Fruit fly (Drosophila melanogaster): ENCODE measurements around the gene CG42376.
A peak's percentile ranks its signal among the peaks of the same experiment; 100 is the strongest.

The CG42376 gene

dm6 chrX:279097-279727 lies 24.5 kb downstream of the CG42376 start, which contains the start of the genes CG3777 and ewg (continued):
- TF ChIP-seq Sry-δ (GFP tag; optimal IDR thresholded peaks at IDR 0.05): peak; percentile 87
- no peak for TF ChIP-seq scrt (GFP tag; optimal IDR thresholded peaks at IDR 0.05)
- TF ChIP-seq sr (GFP tag; IDR thresholded peaks at IDR 0.05): no peak
- no peak for TF ChIP-seq Rx (GFP tag; IDR thresholded peaks at IDR 0.05)
- no peak for TF ChIP-seq CG33557 (GFP tag; optimal IDR thresholded peaks at IDR 0.05)
- peak; percentile 99 for TF ChIP-seq Bgb (GFP tag; IDR thresholded peaks at IDR 0.05; ENCODE audit: partially characterized antibody)
- no peak for TF ChIP-seq dysf (GFP tag; IDR thresholded peaks at IDR 0.05)
- TF ChIP-seq dm (GFP tag; optimal IDR thresholded peaks at IDR 0.05): peak; percentile 37
- no peak for TF ChIP-seq Usf (GFP tag; optimal IDR thresholded peaks at IDR 0.05)
- TF ChIP-seq Hr3 (GFP tag; optimal IDR thresholded peaks at IDR 0.05): no peak
- peak; percentile 32 for TF ChIP-seq CG10267 (tag; optimal IDR thresholded peaks at IDR 0.05)
- TF ChIP-seq Vsx1 (GFP tag; optimal IDR thresholded peaks at IDR 0.05): no peak
- TF ChIP-seq CG32532 (GFP tag; IDR thresholded peaks at IDR 0.05): no peak
- no peak for TF ChIP-seq Hr51 (GFP tag; optimal IDR thresholded peaks at IDR 0.05)
- no peak for TF ChIP-seq repo (GFP tag; optimal IDR thresholded peaks at IDR 0.05)
- TF ChIP-seq BEAF-32 (GFP tag; optimal IDR thresholded peaks at IDR 0.05): peak; percentile 96
- no peak for TF ChIP-seq CG11696 (GFP tag; IDR thresholded peaks at IDR 0.05)
- no peak for TF ChIP-seq Dek (tag; optimal IDR thresholded peaks at IDR 0.05)
- no peak; the same call in 1 of the 2 replicates for TF ChIP-seq rib (GFP tag; IDR thresholded peaks at IDR 0.05)
- no peak for TF ChIP-seq CG1602 (GFP tag; optimal IDR thresholded peaks at IDR 0.05)
- no peak for TF ChIP-seq trh (GFP tag; optimal IDR thresholded peaks at IDR 0.05)
- peak; percentile 3 for TF ChIP-seq caup (GFP tag; optimal IDR thresholded peaks at IDR 0.05; ENCODE audit: severe bottlenecking)
- TF ChIP-seq Awh (GFP tag; IDR thresholded peaks at IDR 0.05): no peak
- no peak for TF ChIP-seq CG17802 (tag; optimal IDR thresholded peaks at IDR 0.05)
- TF ChIP-seq lmd (GFP tag; IDR thresholded peaks at IDR 0.05): no peak
- peak; percentile 91 for TF ChIP-seq pzg (GFP tag; optimal IDR thresholded peaks at IDR 0.05)
- TF ChIP-seq CG12391 (tag; optimal IDR thresholded peaks at IDR 0.05): peak; percentile 32
- no peak for TF ChIP-seq crc (GFP tag; optimal IDR thresholded peaks at IDR 0.05)
- peak; percentile 66 for TF ChIP-seq HmgZ (tag; optimal IDR thresholded peaks at IDR 0.05)
- TF ChIP-seq HmgD (GFP tag; optimal IDR thresholded peaks at IDR 0.05): peak; percentile 53
- peak; percentile 63 for TF ChIP-seq Myb (GFP tag; optimal IDR thresholded peaks at IDR 0.05)
- no peak for TF ChIP-seq Dad (GFP tag; optimal IDR thresholded peaks at IDR 0.05)
- no peak for TF ChIP-seq fd64A (GFP tag; optimal IDR thresholded peaks at IDR 0.05)
- no peak for TF ChIP-seq CG4707 (GFP tag; optimal IDR thresholded peaks at IDR 0.05)
- no peak for TF ChIP-seq zf30C (GFP tag; optimal IDR thresholded peaks at IDR 0.05)
- TF ChIP-seq fru (optimal IDR thresholded peaks at IDR 0.05): no peak
- peak; percentile 97 for TF ChIP-seq knrl (GFP tag; IDR thresholded peaks at IDR 0.05; ENCODE audit: partially characterized antibody)
- peak; percentile 23 for TF ChIP-seq CG12299 (tag; optimal IDR thresholded peaks at IDR 0.05)
- peak; percentile 93 for TF ChIP-seq Scr (GFP tag; IDR thresholded peaks at IDR 0.05; ENCODE audit: partially characterized antibody)
- no peak for TF ChIP-seq CG16779 (GFP tag; IDR thresholded peaks at IDR 0.05)
- no peak for TF ChIP-seq Xrp1 (GFP tag; IDR thresholded peaks at IDR 0.05)
- TF ChIP-seq TFAM (GFP tag; optimal IDR thresholded peaks at IDR 0.05): no peak
- TF ChIP-seq Mrtf (GFP tag; IDR thresholded peaks at IDR 0.05): no peak
- TF ChIP-seq sob (GFP tag; IDR thresholded peaks at IDR 0.05): no peak
- no peak for TF ChIP-seq Abd-B (GFP tag; optimal IDR thresholded peaks at IDR 0.05)
- TF ChIP-seq CG11723 (GFP tag; optimal IDR thresholded peaks at IDR 0.05): no peak
- no peak for TF ChIP-seq bab2 (GFP tag; optimal IDR thresholded peaks at IDR 0.05)
- no peak for TF ChIP-seq Fer2 (tag; optimal IDR thresholded peaks at IDR 0.05)
- no peak for TF ChIP-seq lilli (GFP tag; optimal IDR thresholded peaks at IDR 0.05)
- no peak for TF ChIP-seq CG10366 (GFP tag; IDR thresholded peaks at IDR 0.05)
- TF ChIP-seq otp (GFP tag; IDR thresholded peaks at IDR 0.05): no peak

Data from whole organism, embryonic.